Fruit fly (Drosophila melanogaster): ENCODE data around the gene Axs.

The Axs gene

dm6 chrX:16718169-16718723 lies 34.6 kb upstream of the Axs start:
- TF ChIP-seq CG8301 (tag; optimal IDR thresholded peaks at IDR 0.05) (no peak), CG10348 (GFP tag; IDR thresholded peaks at IDR 0.05) (no peak), Ets98B (GFP tag; IDR thresholded peaks at IDR 0.05) (no peak), D1 (tag; optimal IDR thresholded peaks at IDR 0.05) (no peak), CG32121 (GFP tag; IDR thresholded peaks at IDR 0.05) (no peak), CG15710 (tag; optimal IDR thresholded peaks at IDR 0.05) (no peak), Snoo (tag; optimal IDR thresholded peaks at IDR 0.05) (no peak), Pif1A (GFP tag; optimal IDR thresholded peaks at IDR 0.05) (no peak), CG34367 (tag; optimal IDR thresholded peaks at IDR 0.05) (no peak), CG9948 (tag; optimal IDR thresholded peaks at IDR 0.05) (no peak), CG8159 (tag; optimal IDR thresholded peaks at IDR 0.05) (no peak), CG12605 (GFP tag; IDR thresholded peaks at IDR 0.05) (no peak)

- TF ChIP-seq Pif1B (GFP tag; optimal IDR thresholded peaks at IDR 0.05) (no peak), EcR (GFP tag; optimal IDR thresholded peaks at IDR 0.05) (no peak), D1 (tag; optimal IDR thresholded peaks at IDR 0.05) (no peak), gl (tag; optimal IDR thresholded peaks at IDR 0.05) (no peak), CG4496 (GFP tag; IDR thresholded peaks at IDR 0.05) (no peak), CG9948 (tag; optimal IDR thresholded peaks at IDR 0.05) (no peak), CG32121 (GFP tag; IDR thresholded peaks at IDR 0.05) (no peak), CG8301 (tag; optimal IDR thresholded peaks at IDR 0.05) (no peak), Ets98B (GFP tag; IDR thresholded peaks at IDR 0.05) (no peak), CG14655 (GFP tag; optimal IDR thresholded peaks at IDR 0.05) (no peak), rn (GFP tag; IDR thresholded peaks at IDR 0.05) (no peak), CG34367 (tag; optimal IDR thresholded peaks at IDR 0.05) (no peak), CG10348 (GFP tag; IDR thresholded peaks at IDR 0.05) (no peak), CG12605 (GFP tag; IDR thresholded peaks at IDR 0.05) (no peak), Pif1A (GFP tag; optimal IDR thresholded peaks at IDR 0.05) (no peak)
Measured at dm6 chrX:16716649-16717048, 33.0 kb upstream of the Axs start.

dm6 chrX:16711003-16711402 lies 27.3 kb upstream of the Axs start, which contains the start of gene CG13008:
CG13008 (plus strand) TSS chrX:16711303.
- no peak for TF ChIP-seq Pif1B (GFP tag; optimal IDR thresholded peaks at IDR 0.05)
- no peak for TF ChIP-seq CG10348 (GFP tag; IDR thresholded peaks at IDR 0.05)
- TF ChIP-seq CG15710 (tag; optimal IDR thresholded peaks at IDR 0.05), result no peak
- TF ChIP-seq CG9948 (tag; optimal IDR thresholded peaks at IDR 0.05), result no peak
- no peak for TF ChIP-seq CG8301 (tag; optimal IDR thresholded peaks at IDR 0.05)
- no peak for TF ChIP-seq CG34367 (tag; optimal IDR thresholded peaks at IDR 0.05)
- no peak for TF ChIP-seq gl (tag; optimal IDR thresholded peaks at IDR 0.05)
- no peak for TF ChIP-seq CG8159 (tag; optimal IDR thresholded peaks at IDR 0.05)
- no peak for TF ChIP-seq Snoo (tag; optimal IDR thresholded peaks at IDR 0.05)
- no peak for TF ChIP-seq EcR (GFP tag; optimal IDR thresholded peaks at IDR 0.05)
- no peak for TF ChIP-seq CG32121 (GFP tag; IDR thresholded peaks at IDR 0.05)
- TF ChIP-seq Ets98B (GFP tag; IDR thresholded peaks at IDR 0.05), result no peak
- no peak for TF ChIP-seq CG13204 (GFP tag; optimal IDR thresholded peaks at IDR 0.05)
- TF ChIP-seq rn (GFP tag; IDR thresholded peaks at IDR 0.05), result no peak
- TF ChIP-seq CG4496 (GFP tag; IDR thresholded peaks at IDR 0.05), result no peak
- TF ChIP-seq Pif1A (GFP tag; optimal IDR thresholded peaks at IDR 0.05), result no peak
- TF ChIP-seq CG12605 (GFP tag; IDR thresholded peaks at IDR 0.05), result no peak
- no peak for TF ChIP-seq CG14655 (GFP tag; optimal IDR thresholded peaks at IDR 0.05)

dm6 chrX:16706774-16707173 lies 23.1 kb upstream of the Axs start, which contains the start of gene CG9672:
CG9672 (minus strand) TSS chrX:16706874.
- TF ChIP-seq EcR (GFP tag; optimal IDR thresholded peaks at IDR 0.05) (no peak), CG8301 (tag; optimal IDR thresholded peaks at IDR 0.05) (no peak), Pif1A (GFP tag; optimal IDR thresholded peaks at IDR 0.05) (no peak), CG4496 (GFP tag; IDR thresholded peaks at IDR 0.05) (no peak), CG10348 (GFP tag; IDR thresholded peaks at IDR 0.05) (no peak), gl (tag; optimal IDR thresholded peaks at IDR 0.05) (no peak), CG17806 (tag; optimal IDR thresholded peaks at IDR 0.05) (no peak), CG32121 (GFP tag; IDR thresholded peaks at IDR 0.05) (no peak)

- TF ChIP-seq Snoo (tag; optimal IDR thresholded peaks at IDR 0.05) (no peak), CG32121 (GFP tag; IDR thresholded peaks at IDR 0.05) (no peak), D1 (tag; optimal IDR thresholded peaks at IDR 0.05) (no peak), gl (tag; optimal IDR thresholded peaks at IDR 0.05) (no peak), Pif1B (GFP tag; optimal IDR thresholded peaks at IDR 0.05) (no peak), CG10348 (GFP tag; IDR thresholded peaks at IDR 0.05) (no peak), CG12605 (GFP tag; IDR thresholded peaks at IDR 0.05) (no peak), rn (GFP tag; IDR thresholded peaks at IDR 0.05) (no peak), CG8301 (tag; optimal IDR thresholded peaks at IDR 0.05) (no peak), CG8159 (tag; optimal IDR thresholded peaks at IDR 0.05) (no peak), EcR (GFP tag; optimal IDR thresholded peaks at IDR 0.05) (no peak), CG34367 (tag; optimal IDR thresholded peaks at IDR 0.05) (no peak), CG14655 (GFP tag; optimal IDR thresholded peaks at IDR 0.05) (no peak), CG17806 (tag; optimal IDR thresholded peaks at IDR 0.05) (no peak), fd96Ca (GFP tag; IDR thresholded peaks at IDR 0.05) (no peak), Pif1A (GFP tag; optimal IDR thresholded peaks at IDR 0.05) (no peak), CG9948 (tag; optimal IDR thresholded peaks at IDR 0.05) (no peak)
Measured at dm6 chrX:16703747-16704146, 20.1 kb upstream of the Axs start, which contains the start of the genes CG9673 and CG4653. CG9673 (minus strand) TSS chrX:16703884. CG4653 (plus strand) TSS chrX:16704081.

- TF ChIP-seq Snoo (tag; optimal IDR thresholded peaks at IDR 0.05) (no peak), CG14655 (GFP tag; optimal IDR thresholded peaks at IDR 0.05) (no peak), CG8159 (tag; optimal IDR thresholded peaks at IDR 0.05) (no peak), CG32121 (GFP tag; IDR thresholded peaks at IDR 0.05) (no peak), rn (GFP tag; IDR thresholded peaks at IDR 0.05) (no peak), CG34367 (tag; optimal IDR thresholded peaks at IDR 0.05) (no peak), Pif1B (GFP tag; optimal IDR thresholded peaks at IDR 0.05) (no peak)
Measured at dm6 chrX:16701941-16702340, 18.2 kb upstream of the Axs start, which contains the start of gene sphe. sphe (minus strand) TSS chrX:16701972.

Data from whole organism, pupa.